Worm (Caenorhabditis elegans) whole organism, L4 larva: ENCODE results near the gene txdc-12.1.

Source experiments
- Y105C5A.15 ChIP-seq: fragments of 200-800 bp; sonication (Bioruptor generic); IDR thresholded peaks from 2 replicates; pipeline ENCODE4 v1.3.6; 2022; ENCODE audit warnings: missing genetic modification characterization, missing compliant biosample characterization
- ceh-28 ChIP-seq: fragments of 150-350 bp; optimal IDR thresholded peaks from 2 replicates; lab custom pipeline; 2014; ENCODE audit warnings: missing biosample characterization, missing genetic modification reagents, missing genetic modification characterization
- ceh-82 ChIP-seq: sonication (generic microtip); optimal IDR thresholded peaks from 2 replicates; lab custom pipeline; 2017; ENCODE audit warnings: missing biosample characterization, missing genetic modification characterization
- nhr-28 ChIP-seq: fragments of 150-350 bp; optimal IDR thresholded peaks from 2 replicates; lab custom pipeline; 2014; ENCODE audit warnings: missing biosample characterization, missing genetic modification characterization

DNA sequence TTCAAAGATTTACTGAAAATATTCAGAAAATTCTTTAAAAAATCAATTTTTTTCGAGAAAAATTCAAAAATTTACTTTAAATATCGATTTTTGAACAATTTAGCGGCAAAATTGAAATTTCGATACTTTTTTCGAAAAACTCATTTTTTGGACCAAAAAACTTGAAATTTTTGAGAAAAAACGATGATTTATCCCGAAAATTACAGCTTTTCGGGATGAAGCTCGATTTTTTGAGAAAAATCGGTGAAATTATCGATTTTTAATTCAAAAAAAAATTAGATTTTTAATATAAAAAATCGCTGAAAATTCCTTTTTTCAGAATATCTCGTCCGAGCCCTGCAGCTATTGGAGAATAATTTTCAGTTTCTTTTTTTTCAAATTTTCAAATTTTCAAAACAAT is 31.4 kb upstream of the txdc-12.1 start:
- TF ChIP-seq ceh-82 (tag; lab: Kevin White, UChicago): no peak
- TF ChIP-seq Y105C5A.15: no peak
- no peak for TF ChIP-seq ceh-28 (tag; lab: Kevin White, UChicago)
- TF ChIP-seq nhr-28: no peak
